Fruit fly (Drosophila melanogaster): ENCODE results near the gene CG4080.

Gene CG4080

dm6 chr3L:9423757-9424527 is 24.9 kb upstream of the CG4080 start:
- TF ChIP-seq Neu2 (GFP tag; optimal IDR thresholded peaks at IDR 0.05; ENCODE audit: borderline replicate concordance) (no peak), CG7745 (tag; optimal IDR thresholded peaks at IDR 0.05) (no peak), BtbVII (GFP tag; optimal IDR thresholded peaks at IDR 0.05) (no peak), zf30C (GFP tag; optimal IDR thresholded peaks at IDR 0.05) (peak; percentile 38), zfh2 (GFP tag; optimal IDR thresholded peaks at IDR 0.05) (no peak), CG8290 (GFP tag; optimal IDR thresholded peaks at IDR 0.05) (no peak), CG8290 (tag; optimal IDR thresholded peaks at IDR 0.05) (peak in 1 of 2 experiments; percentile 26), stc (GFP tag; IDR thresholded peaks at IDR 0.05) (no peak), fd64A (GFP tag; optimal IDR thresholded peaks at IDR 0.05) (no peak), CG18262 (tag; optimal IDR thresholded peaks at IDR 0.05) (no peak), CG17186 (GFP tag; optimal IDR thresholded peaks at IDR 0.05) (no peak), mirr (GFP tag; optimal IDR thresholded peaks at IDR 0.05) (peak; percentile 37), lbe (GFP tag; optimal IDR thresholded peaks at IDR 0.05) (no peak), CG4360 (GFP tag; IDR thresholded peaks at IDR 0.05) (no peak), cas (GFP tag; IDR thresholded peaks at IDR 0.05) (no peak), CG43689 (GFP tag; IDR thresholded peaks at IDR 0.05) (no peak), p53 (GFP tag; optimal IDR thresholded peaks at IDR 0.05) (no peak), Dref (GFP tag; IDR thresholded peaks at IDR 0.05) (no peak), CG6854 (GFP tag; optimal IDR thresholded peaks at IDR 0.05) (no peak), Sox100B (GFP tag; optimal IDR thresholded peaks at IDR 0.05) (no peak), CrebB (tag; optimal IDR thresholded peaks at IDR 0.05) (no peak), CG34376 (GFP tag; optimal IDR thresholded peaks at IDR 0.05) (peak; percentile 57), dimm (GFP tag; IDR thresholded peaks at IDR 0.05) (no peak), PHDP (tag; optimal IDR thresholded peaks at IDR 0.05) (no peak), Gsc (GFP tag; IDR thresholded peaks at IDR 0.05) (no peak), CG17359 (tag; optimal IDR thresholded peaks at IDR 0.05) (no peak), HmgZ (tag; optimal IDR thresholded peaks at IDR 0.05) (no peak), nmo (GFP tag; optimal IDR thresholded peaks at IDR 0.05) (no peak), trh (GFP tag; optimal IDR thresholded peaks at IDR 0.05) (no peak), CG18599 (GFP tag; optimal IDR thresholded peaks at IDR 0.05) (no peak), CG8359 (GFP tag; optimal IDR thresholded peaks at IDR 0.05; ENCODE audit: borderline replicate concordance) (no peak), CG7786 (GFP tag; optimal IDR thresholded peaks at IDR 0.05) (no peak), nau (GFP tag; optimal IDR thresholded peaks at IDR 0.05) (no peak), corto (GFP tag; optimal IDR thresholded peaks at IDR 0.05) (no peak), Dip2 (GFP tag; IDR thresholded peaks at IDR 0.05) (no peak), Opbp (GFP tag; IDR thresholded peaks at IDR 0.05; ENCODE audit: partially characterized antibody) (no peak), E2f1 (GFP tag; IDR thresholded peaks at IDR 0.05) (no peak), Dad (GFP tag; optimal IDR thresholded peaks at IDR 0.05) (no peak), Sin3A (optimal IDR thresholded peaks at IDR 0.05) (no peak), CG12071 (GFP tag; optimal IDR thresholded peaks at IDR 0.05) (no peak), CG12769 (tag; optimal IDR thresholded peaks at IDR 0.05) (peak; percentile 7), kni (GFP tag; optimal IDR thresholded peaks at IDR 0.05) (no peak), D19A (tag; optimal IDR thresholded peaks at IDR 0.05) (no peak), CG14667 (GFP tag; IDR thresholded peaks at IDR 0.05) (no peak), CG8089 (GFP tag; optimal IDR thresholded peaks at IDR 0.05) (no peak), Oaz (GFP tag; IDR thresholded peaks at IDR 0.05) (no peak), CG11695 (GFP tag; IDR thresholded peaks at IDR 0.05) (no peak), CG10267 (tag; optimal IDR thresholded peaks at IDR 0.05) (no peak), CG16863 (GFP tag; optimal IDR thresholded peaks at IDR 0.05) (no peak), danr (GFP tag; IDR thresholded peaks at IDR 0.05) (no peak), sna (GFP tag; IDR thresholded peaks at IDR 0.05; ENCODE audit: partially characterized antibody) (peak; percentile 12; the same call in 1 of the 2 replicates)

All from whole organism, embryonic.